Fruit fly (Drosophila melanogaster): ENCODE data around the gene Mcad.

- TF ChIP-seq CG8478 (optimal IDR thresholded peaks at IDR 0.05) (no peak), CTCF (optimal IDR thresholded peaks at IDR 0.05) (no peak)
Observed at dm6 chr3L:7726690-7727089, 7.5 kb downstream of the Mcad start.
